Fruit fly (Drosophila melanogaster) whole organism, prepupa: ENCODE data around the gene CG10063.

Source experiments
- Blimp-1 ChIP-seq: fragments of 200-800 bp; sonication (Bioruptor generic); optimal IDR thresholded peaks from 3 replicates; lab custom pipeline; 2017; ENCODE audit warnings: missing biosample characterization, missing genetic modification characterization, mild to moderate bottlenecking, moderate library complexity, missing genetic modification reagents
- CG10631 ChIP-seq: fragments of 200-800 bp; sonication (Bioruptor generic); optimal IDR thresholded peaks from 2 replicates; lab custom pipeline; 2016; ENCODE audit warnings: missing biosample characterization, missing genetic modification characterization
- CG10669 ChIP-seq: fragments of 200-800 bp; sonication (Bioruptor generic); optimal IDR thresholded peaks from 3 replicates; lab custom pipeline; 2018; ENCODE audit warnings: missing biosample characterization, mild to moderate bottlenecking, missing genetic modification characterization, moderate library complexity
- CG11294 ChIP-seq: fragments of 200-800 bp; sonication (Bioruptor generic); IDR thresholded peaks from 2 replicates; pipeline ENCODE4 v1.3.6; 2022; ENCODE audit warnings: missing biosample characterization, missing genetic modification characterization
- CG15336 ChIP-seq: fragments of 200-800 bp; sonication (Bioruptor generic); IDR thresholded peaks from 2 replicates; pipeline ENCODE4 v1.3.6; 2022; ENCODE audit warnings: missing biosample characterization, missing genetic modification characterization
- CG1621 ChIP-seq: fragments of 200-800 bp; sonication (Bioruptor generic); optimal IDR thresholded peaks from 3 replicates; lab custom pipeline; 2018; ENCODE audit warnings: missing biosample characterization, mild to moderate bottlenecking, missing genetic modification characterization
- CG16779 ChIP-seq: fragments of 200-800 bp; sonication (Bioruptor generic); optimal IDR thresholded peaks from 3 replicates; lab custom pipeline; 2017; ENCODE audit warnings: missing biosample characterization, mild to moderate bottlenecking, missing genetic modification characterization
- CG3032 ChIP-seq: fragments of 200-800 bp; optimal IDR thresholded peaks from 2 replicates; lab custom pipeline; 2019; ENCODE audit warnings: missing biosample characterization, mild to moderate bottlenecking, missing genetic modification characterization, moderate library complexity
- CG32006 ChIP-seq: fragments of 200-800 bp; sonication (Bioruptor generic); optimal IDR thresholded peaks from 3 replicates; lab custom pipeline; 2017; ENCODE audit warnings: missing biosample characterization, mild to moderate bottlenecking, missing genetic modification characterization
- CG3919 ChIP-seq: fragments of 200-800 bp; sonication (Bioruptor generic); optimal IDR thresholded peaks from 3 replicates; lab custom pipeline; 2016; ENCODE audit warnings: missing biosample characterization, missing genetic modification characterization
- CG6163 ChIP-seq: fragments of 200-800 bp; sonication (Bioruptor generic); IDR thresholded peaks from 3 replicates; pipeline ENCODE4 v1.3.6; 2022; ENCODE audit warnings: missing biosample characterization, missing genetic modification characterization
- CG6792 ChIP-seq: fragments of 200-800 bp; sonication (Bioruptor generic); optimal IDR thresholded peaks from 3 replicates; lab custom pipeline; 2016; ENCODE audit warnings: missing biosample characterization, missing genetic modification characterization
- CG6854 ChIP-seq: fragments of 200-800 bp; sonication (Bioruptor generic); optimal IDR thresholded peaks from 2 replicates; lab custom pipeline; 2017; ENCODE audit warnings: missing biosample characterization, mild to moderate bottlenecking, missing genetic modification characterization
- CG8319 ChIP-seq: fragments of 200-800 bp; sonication (Bioruptor generic); optimal IDR thresholded peaks from 3 replicates; lab custom pipeline; 2016; ENCODE audit warnings: missing biosample characterization, missing genetic modification characterization
- CG9139 ChIP-seq: fragments of 200-800 bp; sonication (Bioruptor generic); optimal IDR thresholded peaks from 3 replicates; lab custom pipeline; 2017; ENCODE audit warnings: missing biosample characterization, mild to moderate bottlenecking, missing genetic modification characterization
- Eip75B ChIP-seq: fragments of 200-800 bp; sonication (Bioruptor generic); optimal IDR thresholded peaks from 3 replicates; lab custom pipeline; 2016; ENCODE audit warnings: missing biosample characterization, missing genetic modification characterization
- Eip78C ChIP-seq: fragments of 200-800 bp; sonication (Bioruptor generic); peaks from one replicate; lab custom pipeline; 2016; ENCODE audit warnings: missing biosample characterization, missing genetic modification characterization
- Eip93F ChIP-seq: fragments of 200-800 bp; sonication (Bioruptor generic); optimal IDR thresholded peaks from 2 replicates; lab custom pipeline; 2016; ENCODE audit warnings: missing biosample characterization, mild to moderate bottlenecking, missing genetic modification characterization
- Gug ChIP-seq: fragments of 200-800 bp; sonication (Bioruptor generic); IDR thresholded peaks from 2 replicates; pipeline ENCODE4 v1.3.6; 2022; ENCODE audit warnings: missing biosample characterization, missing genetic modification characterization
- Hr38 ChIP-seq: sonication (Bioruptor generic); optimal IDR thresholded peaks from 2 replicates; lab custom pipeline; 2016; ENCODE audit warnings: missing biosample characterization, missing genetic modification characterization
- Lpt ChIP-seq: fragments of 200-800 bp; sonication (Bioruptor generic); optimal IDR thresholded peaks from 3 replicates; lab custom pipeline; 2016; ENCODE audit warnings: missing biosample characterization, missing genetic modification characterization
- Sox14 ChIP-seq: fragments of 200-800 bp; sonication (Bioruptor generic); optimal IDR thresholded peaks from 3 replicates; lab custom pipeline; 2016; ENCODE audit warnings: missing biosample characterization, missing genetic modification characterization
- acj6 ChIP-seq: fragments of 200-800 bp; sonication (Bioruptor generic); optimal IDR thresholded peaks from 3 replicates; lab custom pipeline; 2016; ENCODE audit warnings: missing biosample characterization, missing genetic modification characterization
- cyc ChIP-seq: fragments of 200-800 bp; sonication (Bioruptor generic); optimal IDR thresholded peaks from 3 replicates; lab custom pipeline; 2016; ENCODE audit warnings: missing biosample characterization, missing genetic modification characterization
- dac ChIP-seq: fragments of 200-800 bp; sonication (Bioruptor generic); optimal IDR thresholded peaks from 2 replicates; lab custom pipeline; 2017; ENCODE audit warnings: missing biosample characterization, mild to moderate bottlenecking, missing genetic modification characterization
- esn ChIP-seq: fragments of 200-800 bp; sonication (Bioruptor generic); optimal IDR thresholded peaks from 2 replicates; lab custom pipeline; 2016; ENCODE audit warnings: missing biosample characterization, mild to moderate bottlenecking, missing genetic modification characterization, moderate library complexity
- fd59A ChIP-seq: fragments of 200-800 bp; sonication (Bioruptor generic); optimal IDR thresholded peaks from 2 replicates; lab custom pipeline; 2017; ENCODE audit warnings: missing biosample characterization, mild to moderate bottlenecking, missing genetic modification characterization, missing genetic modification reagents
- fkh ChIP-seq: fragments of 200-800 bp; sonication (Bioruptor generic); optimal IDR thresholded peaks from 3 replicates; lab custom pipeline; 2017; ENCODE audit warnings: missing biosample characterization, mild to moderate bottlenecking, missing genetic modification characterization, moderate library complexity
- svp ChIP-seq: fragments of 200-800 bp; sonication (Bioruptor generic); peaks from one replicate; lab custom pipeline; 2016; ENCODE audit warnings: missing biosample characterization, missing genetic modification characterization
- topi ChIP-seq: fragments of 200-800 bp; sonication (Bioruptor generic); optimal IDR thresholded peaks from 3 replicates; lab custom pipeline; 2016; ENCODE audit warnings: missing biosample characterization, missing genetic modification characterization
- vri ChIP-seq: fragments of 200-800 bp; sonication (Bioruptor generic); optimal IDR thresholded peaks from 3 replicates; lab custom pipeline; 2016; ENCODE audit warnings: missing biosample characterization, mild to moderate bottlenecking, missing genetic modification characterization

Gene CG10063

DNA sequence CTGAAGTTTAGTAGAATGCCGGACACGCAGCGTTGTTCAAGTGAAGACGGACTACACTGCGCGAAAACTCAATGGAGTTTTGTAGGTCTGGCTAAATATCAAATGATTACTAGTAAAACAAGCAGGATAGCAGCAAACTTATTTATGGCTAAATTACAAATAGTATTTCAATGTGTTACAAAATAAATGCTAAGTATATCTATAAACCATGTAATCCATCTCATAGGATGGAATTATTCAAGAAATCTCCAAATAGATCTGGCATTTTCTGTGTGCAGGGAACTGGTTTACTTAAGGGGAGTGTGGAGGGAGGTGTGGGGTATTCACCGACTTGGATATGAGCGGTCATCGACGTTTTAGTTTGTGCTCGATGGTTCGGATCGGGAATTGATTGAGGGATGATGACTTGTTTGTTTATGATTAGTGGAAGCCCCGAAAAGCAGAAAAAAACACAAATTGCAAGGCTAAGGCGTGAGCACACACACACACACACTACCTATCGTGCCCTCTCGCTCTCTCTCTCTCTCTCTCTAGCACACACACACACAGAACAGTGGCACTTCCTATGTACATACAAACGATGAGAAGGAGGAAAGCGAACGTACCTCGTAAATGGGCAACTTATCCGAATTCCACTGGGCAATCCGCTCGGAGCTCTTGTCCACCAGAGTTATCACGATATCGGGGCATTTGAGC lies 8.3 kb downstream of the CG10063 start (continued):
- TF ChIP-seq Eip93F (no peak), fd59A (GFP tag; lab: Kevin White, UChicago) (peak; percentile 82), CG6854 (GFP tag; lab: Kevin White, UChicago) (no peak), CG3919 (GFP tag; lab: Kevin White, UChicago) (peak; percentile 75), CG15336 (GFP tag; lab: Robert Waterston, UW) (peak; percentile 83), CG9139 (GFP tag; lab: Kevin White, UChicago) (peak; percentile 22), Hr38 (GFP tag; lab: Kevin White, UChicago) (no peak), Gug (GFP tag; lab: Robert Waterston, UW) (peak; percentile 38; the same call in 1 of the 2 replicates), Blimp-1 (GFP tag; lab: Kevin White, UChicago) (no peak), CG6792 (GFP tag; lab: Kevin White, UChicago) (peak; percentile 70), CG1621 (tag; lab: Kevin White, UChicago) (peak; percentile 77), CG11294 (GFP tag; lab: Robert Waterston, UW) (peak; percentile 35), CG32006 (peak; percentile 87), cyc (GFP tag; lab: Kevin White, UChicago) (peak; percentile 24), CG10631 (GFP tag; lab: Kevin White, UChicago) (peak; percentile 80)

DNA sequence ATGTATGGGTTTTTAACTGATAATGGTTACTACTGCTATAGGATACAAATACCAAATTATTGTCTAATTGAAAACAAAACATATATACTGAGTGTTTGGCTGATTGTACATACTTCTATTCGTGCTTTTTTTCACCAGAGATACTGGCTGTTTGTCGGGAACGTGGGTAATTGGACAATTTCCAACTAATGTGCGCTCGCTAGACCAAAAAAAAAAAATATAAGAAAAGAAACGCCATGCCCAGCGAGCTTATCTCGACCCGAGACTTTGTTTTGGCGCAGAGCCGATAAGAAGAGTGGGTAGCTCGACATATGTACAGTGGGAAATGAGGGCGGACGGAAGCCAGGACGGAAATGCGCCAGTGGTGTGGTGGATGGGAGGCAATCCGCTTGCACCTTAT lies 9.1 kb downstream of the CG10063 start:
- TF ChIP-seq CG3919 (GFP tag; lab: Kevin White, UChicago) (no peak), svp (GFP tag; lab: Kevin White, UChicago) (peak; percentile 15)

DNA sequence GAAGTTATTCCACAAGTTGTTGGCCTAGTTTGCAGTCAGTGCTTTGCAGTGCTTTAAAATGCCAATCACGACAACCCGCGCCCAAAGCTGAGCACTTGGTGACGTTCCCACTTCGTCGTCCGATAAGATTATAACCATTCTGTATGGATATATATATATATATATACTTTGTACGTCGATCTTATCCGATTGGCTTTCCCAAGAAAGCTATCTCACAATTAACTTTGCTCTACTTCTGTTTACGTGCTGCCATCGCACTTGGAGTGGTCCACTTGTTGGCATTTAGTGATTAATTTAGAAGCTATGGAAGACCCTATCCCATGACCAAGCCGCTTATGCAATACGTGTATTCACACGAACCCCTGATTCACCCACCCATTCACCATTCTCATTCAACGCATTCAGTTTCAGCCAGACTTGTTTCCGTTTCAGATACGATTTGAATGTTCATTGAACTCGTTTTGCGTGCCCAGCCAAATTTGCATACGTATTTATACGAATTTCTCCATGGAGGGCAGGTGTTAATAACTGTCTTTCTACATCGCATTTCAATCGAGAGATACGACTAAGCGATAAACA lies 10.2 kb downstream of the CG10063 start:
- 0 out of 3 replicates have a peak, but pooled peaks have one; percentile 8 for TF ChIP-seq CG6163
- peak; percentile 80 for TF ChIP-seq vri
- TF ChIP-seq Lpt (GFP tag; lab: Kevin White, UChicago), result no peak
- TF ChIP-seq, all 60 proteins: peak for 2

DNA sequence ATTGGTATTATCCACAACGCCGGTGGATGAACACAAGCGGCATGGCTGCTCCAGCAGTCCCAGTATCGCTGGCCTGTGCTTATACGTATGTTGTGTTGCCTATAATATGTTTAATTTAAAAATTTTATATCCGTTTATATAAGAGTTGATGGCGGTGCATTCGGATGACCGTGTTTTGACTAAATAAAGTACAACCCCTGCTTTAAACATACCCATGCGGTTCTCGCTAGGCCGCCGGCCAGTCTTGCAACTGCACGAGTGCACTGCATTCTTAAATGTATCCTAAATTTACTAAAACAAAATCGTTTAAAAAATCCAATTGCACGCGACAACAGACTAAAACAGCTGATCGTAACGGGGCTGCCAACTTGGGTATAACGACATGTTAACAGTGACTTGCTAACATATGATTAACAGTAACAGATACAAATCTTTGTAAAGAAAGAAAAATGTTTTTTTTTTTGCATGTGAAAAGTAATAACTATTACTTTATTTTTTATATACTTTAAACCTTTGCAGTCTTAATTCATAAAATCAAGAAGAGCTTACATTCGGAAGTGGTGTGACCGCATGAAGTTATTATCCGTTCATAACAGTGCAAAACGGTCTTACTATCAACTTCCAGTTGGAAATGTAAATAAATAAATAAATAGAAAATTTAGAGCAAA lies 14.4 kb downstream of the CG10063 start, which contains the start of the genes Uqcc1 and Surf1:
Gene Uqcc1, minus strand, starts transcription at position 356 of the 668 bp plus-strand sequence.
Gene Surf1, plus strand, starts transcription at position 594 of the 668 bp plus-strand sequence.
- TF ChIP-seq acj6 (GFP tag; lab: Kevin White, UChicago) (no peak), CG1621 (tag; lab: Kevin White, UChicago) (no peak), CG3032 (tag; lab: Kevin White, UChicago) (no peak), Eip78C (GFP tag; lab: Kevin White, UChicago) (peak; percentile 63), CG8319 (no peak), dac (GFP tag; lab: Kevin White, UChicago) (no peak), CG6163 (no peak), topi (GFP tag; lab: Kevin White, UChicago) (no peak), Blimp-1 (GFP tag; lab: Kevin White, UChicago) (no peak), Hr38 (GFP tag; lab: Kevin White, UChicago) (no peak), esn (peak; percentile 20), CG10669 (GFP tag; lab: Kevin White, UChicago) (no peak), CG3919 (GFP tag; lab: Kevin White, UChicago) (no peak), Sox14 (GFP tag; lab: Kevin White, UChicago) (no peak), Eip93F (peak; percentile 24), svp (GFP tag; lab: Kevin White, UChicago) (no peak), fkh (GFP tag; lab: Kevin White, UChicago) (peak; percentile 93), CG16779 (tag; lab: Kevin White, UChicago) (no peak), Eip75B (GFP tag; lab: Kevin White, UChicago) (peak; percentile 3)
